Fruit fly (Drosophila melanogaster) whole organism, prepupa: ENCODE data around the gene CG10866.

Source experiments
- CG10631 ChIP-seq: fragments of 200-800 bp; sonication (Bioruptor generic); optimal IDR thresholded peaks from 2 replicates; lab custom pipeline; 2016; ENCODE audit warnings: missing biosample characterization, missing genetic modification characterization
- CG32006 ChIP-seq: fragments of 200-800 bp; sonication (Bioruptor generic); optimal IDR thresholded peaks from 3 replicates; lab custom pipeline; 2017; ENCODE audit warnings: missing biosample characterization, mild to moderate bottlenecking, missing genetic modification characterization
- Gug ChIP-seq: fragments of 200-800 bp; sonication (Bioruptor generic); IDR thresholded peaks from 2 replicates; pipeline ENCODE4 v1.3.6; 2022; ENCODE audit warnings: missing biosample characterization, missing genetic modification characterization
- vri ChIP-seq: fragments of 200-800 bp; sonication (Bioruptor generic); optimal IDR thresholded peaks from 3 replicates; lab custom pipeline; 2016; ENCODE audit warnings: missing biosample characterization, mild to moderate bottlenecking, missing genetic modification characterization

DNA sequence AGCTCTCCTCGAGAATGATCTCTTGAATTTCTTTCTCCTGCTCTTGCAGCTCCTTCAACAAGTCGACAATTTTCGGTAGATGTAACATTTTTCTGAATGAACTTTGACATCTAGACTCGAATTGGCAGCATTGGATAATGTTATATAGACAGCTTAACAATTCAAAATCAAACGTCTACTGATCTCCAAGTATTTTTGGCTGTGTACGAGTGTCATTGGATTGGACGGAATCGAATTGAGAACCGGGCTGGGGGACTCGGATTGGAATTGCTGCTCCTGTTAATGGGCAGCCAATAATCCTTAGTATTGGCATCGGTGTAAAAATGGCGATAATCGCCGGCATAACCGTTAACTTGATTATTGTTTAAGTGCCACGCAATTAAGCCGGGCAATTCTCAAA, 11.4 kb upstream of the CG10866 start, which contains the start of gene CG14983:
- TF ChIP-seq Gug (GFP tag; lab: Robert Waterston, UW) (no peak), vri (GFP tag; lab: Kevin White, UChicago) (no peak), CG10631 (GFP tag; lab: Kevin White, UChicago) (no peak), CG32006 (GFP tag; lab: Kevin White, UChicago) (no peak)
